Fruit fly (Drosophila melanogaster) whole organism, embryonic: ENCODE results near the gene slow.

Source experiments
- ATbp ChIP-seq: fragments of 200-800 bp; sonication (Bioruptor generic); optimal IDR thresholded peaks from 2 replicates; lab custom pipeline; 2017; ENCODE audit warnings: missing biosample characterization, mild to moderate bottlenecking, missing genetic modification characterization, missing genetic modification reagents
- Aef1 ChIP-seq: fragments of 200-800 bp; sonication (Bioruptor generic); IDR thresholded peaks from 3 replicates; pipeline ENCODE4 v1.3.6; 2022; ENCODE audit warnings: missing biosample characterization, missing genetic modification characterization
- BEAF-32 ChIP-seq: fragments of 200-800 bp; sonication (Bioruptor generic); optimal IDR thresholded peaks from 3 replicates; lab custom pipeline; 2017; ENCODE audit warnings: missing biosample characterization, missing genetic modification characterization, mild to moderate bottlenecking, moderate library complexity, missing genetic modification reagents
- CG10979 ChIP-seq: fragments of 200-800 bp; sonication (Bioruptor generic); optimal IDR thresholded peaks from 2 replicates; lab custom pipeline; 2018; ENCODE audit warnings: missing biosample characterization, mild to moderate bottlenecking, missing genetic modification characterization, moderate library complexity
- CG1647 ChIP-seq: fragments of 200-800 bp; sonication (Bioruptor generic); optimal IDR thresholded peaks from 3 replicates; lab custom pipeline; 2016; ENCODE audit warnings: missing biosample characterization, missing genetic modification characterization
- CG17612 ChIP-seq: fragments of 200-800 bp; sonication (Bioruptor generic); IDR thresholded peaks from 2 replicates; pipeline ENCODE4 v1.3.6; 2022; ENCODE audit warnings: missing biosample characterization, missing genetic modification characterization
- CG17912 ChIP-seq: fragments of 200-800 bp; sonication (Bioruptor generic); optimal IDR thresholded peaks from 2 replicates; lab custom pipeline; 2018; ENCODE audit warnings: missing biosample characterization, mild to moderate bottlenecking, missing genetic modification characterization
- CG4360 ChIP-seq: fragments of 200-800 bp; sonication (Bioruptor generic); IDR thresholded peaks from 2 replicates; pipeline ENCODE4 v1.3.6; 2022; ENCODE audit warnings: missing biosample characterization, missing genetic modification characterization
- CG43689 ChIP-seq: fragments of 200-800 bp; sonication (Bioruptor generic); IDR thresholded peaks from 2 replicates; pipeline ENCODE4 v1.3.6; 2022; ENCODE audit warnings: missing biosample characterization, missing genetic modification characterization
- CG6813 ChIP-seq: fragments of 200-800 bp; sonication (Bioruptor generic); optimal IDR thresholded peaks from 2 replicates; lab custom pipeline; 2017; ENCODE audit warnings: missing biosample characterization, missing genetic modification characterization, mild to moderate bottlenecking, moderate library complexity, missing genetic modification reagents
- CG7839 ChIP-seq: fragments of 200-800 bp; sonication (Bioruptor generic); optimal IDR thresholded peaks from 3 replicates; lab custom pipeline; 2018; ENCODE audit warnings: missing biosample characterization, mild to moderate bottlenecking, missing genetic modification characterization, moderate library complexity
- CG7928 ChIP-seq: fragments of 200-800 bp; sonication (Bioruptor generic); optimal IDR thresholded peaks from 2 replicates; lab custom pipeline; 2017; ENCODE audit warnings: missing biosample characterization, mild to moderate bottlenecking, missing genetic modification characterization
- CG8478 ChIP-seq: fragments of >200 bp; optimal IDR thresholded peaks from 2 replicates; lab custom pipeline; 2018
- CG8765 ChIP-seq: fragments of 200-800 bp; sonication (Bioruptor generic); IDR thresholded peaks from 2 replicates; pipeline ENCODE4 v1.3.6; 2022; ENCODE audit warnings: missing biosample characterization, missing genetic modification characterization
- CG8924 ChIP-seq: fragments of 200-800 bp; optimal IDR thresholded peaks from 3 replicates; lab custom pipeline; 2019; ENCODE audit warnings: missing biosample characterization, mild to moderate bottlenecking, missing genetic modification characterization, moderate library complexity
- Dip3 ChIP-seq: fragments of 200-800 bp; sonication (Bioruptor generic); optimal IDR thresholded peaks from 3 replicates; lab custom pipeline; 2016; ENCODE audit warnings: missing biosample characterization, missing genetic modification characterization
- Gsc ChIP-seq: fragments of 200-800 bp; sonication (Bioruptor generic); IDR thresholded peaks from 2 replicates; pipeline ENCODE4 v1.3.6; 2022; ENCODE audit warnings: missing biosample characterization, missing genetic modification characterization
- HLH4C ChIP-seq: fragments of 200-800 bp; sonication (Bioruptor generic); IDR thresholded peaks from 3 replicates; pipeline ENCODE4 v1.3.6; 2022; ENCODE audit warnings: missing biosample characterization, missing genetic modification characterization; ENCODE audit not compliant: partially characterized antibody
- HmgZ ChIP-seq: fragments of 200-800 bp; sonication (Bioruptor generic); optimal IDR thresholded peaks from 2 replicates; lab custom pipeline; 2018; ENCODE audit warnings: missing biosample characterization, mild to moderate bottlenecking, missing genetic modification characterization
- Hmx ChIP-seq: fragments of 200-800 bp; sonication (Bioruptor generic); optimal IDR thresholded peaks from 2 replicates; lab custom pipeline; 2016; ENCODE audit warnings: missing biosample characterization, missing genetic modification characterization
- Hr78 ChIP-seq, 2 experiments: fragments of 200-800 bp in 1 of 2; fragments of >200 bp in 1 of 2; sonication (Bioruptor generic) in 1 of 2; optimal IDR thresholded peaks; 2 replicates each; lab custom pipeline; 2017 to 2019; ENCODE audit warnings: missing biosample characterization in 2 of 2, missing genetic modification characterization in 2 of 2, mild to moderate bottlenecking in 1 of 2, moderate library complexity in 1 of 2
- MESR4 ChIP-seq: fragments of 200-800 bp; sonication (Bioruptor generic); optimal IDR thresholded peaks from 2 replicates; lab custom pipeline; 2018; ENCODE audit warnings: missing biosample characterization, mild to moderate bottlenecking, missing genetic modification characterization, moderate library complexity
- Mes4 ChIP-seq: fragments of 200-800 bp; sonication (Bioruptor generic); optimal IDR thresholded peaks from 2 replicates; lab custom pipeline; 2016; ENCODE audit warnings: missing biosample characterization, missing genetic modification characterization
- Nf-YA ChIP-seq: fragments of 200-800 bp; sonication (Bioruptor generic); IDR thresholded peaks from 2 replicates; pipeline ENCODE4 v1.3.6; 2022; ENCODE audit warnings: missing biosample characterization, missing genetic modification characterization
- Rfx ChIP-seq: fragments of 200-800 bp; sonication (Bioruptor generic); IDR thresholded peaks from 2 replicates; pipeline ENCODE4 v1.3.6; 2022; ENCODE audit warnings: missing biosample characterization, missing genetic modification characterization
- Tbp ChIP-seq: fragments of >200 bp; optimal IDR thresholded peaks from 2 replicates; lab custom pipeline; 2018; ENCODE audit warnings: missing biosample characterization, missing genetic modification characterization
- Xbp1 ChIP-seq: fragments of 200-800 bp; sonication (Bioruptor generic); optimal IDR thresholded peaks from 3 replicates; lab custom pipeline; 2016; ENCODE audit warnings: missing biosample characterization, mild to moderate bottlenecking, missing genetic modification characterization
- Xrp1 ChIP-seq: fragments of 200-800 bp; sonication (Bioruptor generic); IDR thresholded peaks from 2 replicates; pipeline ENCODE4 v1.3.6; 2022; ENCODE audit warnings: missing biosample characterization, missing genetic modification characterization
- ato ChIP-seq: fragments of 200-800 bp; sonication (Bioruptor generic); IDR thresholded peaks from 2 replicates; pipeline ENCODE4 v1.3.6; 2022; ENCODE audit warnings: missing biosample characterization, missing genetic modification characterization; ENCODE audit not compliant: partially characterized antibody
- cas ChIP-seq: fragments of 200-800 bp; sonication (Bioruptor generic); IDR thresholded peaks from 2 replicates; pipeline ENCODE4 v1.3.6; 2022; ENCODE audit warnings: missing biosample characterization, missing genetic modification characterization
- chn ChIP-seq: fragments of 200-800 bp; sonication (Bioruptor generic); optimal IDR thresholded peaks from 2 replicates; lab custom pipeline; 2016; ENCODE audit warnings: missing biosample characterization, missing genetic modification characterization
- danr ChIP-seq: fragments of 200-800 bp; sonication (Bioruptor generic); IDR thresholded peaks from 2 replicates; pipeline ENCODE4 v1.3.6; 2022; ENCODE audit warnings: missing biosample characterization, missing genetic modification characterization
- dysf ChIP-seq: fragments of 200-800 bp; sonication (Bioruptor generic); IDR thresholded peaks from 3 replicates; pipeline ENCODE4 v1.3.6; 2022; ENCODE audit warnings: missing biosample characterization, missing genetic modification characterization
- emc ChIP-seq: fragments of 200-800 bp; sonication (Bioruptor generic); optimal IDR thresholded peaks from 2 replicates; lab custom pipeline; 2016; ENCODE audit warnings: missing biosample characterization, missing genetic modification characterization
- exex ChIP-seq: fragments of 200-800 bp; sonication (Bioruptor generic); optimal IDR thresholded peaks from 4 replicates; lab custom pipeline; 2018; ENCODE audit warnings: missing biosample characterization, mild to moderate bottlenecking, missing genetic modification characterization, moderate library complexity
- fru ChIP-seq: fragments of >200 bp; optimal IDR thresholded peaks from 2 replicates; lab custom pipeline; 2017
- gem ChIP-seq: fragments of 200-800 bp; sonication (Bioruptor generic); optimal IDR thresholded peaks from 2 replicates; lab custom pipeline; 2019; ENCODE audit warnings: missing biosample characterization, mild to moderate bottlenecking, missing genetic modification characterization, moderate library complexity
- maf-S ChIP-seq: fragments of 200-800 bp; sonication (Bioruptor generic); optimal IDR thresholded peaks from 2 replicates; lab custom pipeline; 2016; ENCODE audit warnings: missing biosample characterization, missing genetic modification characterization
- nau ChIP-seq: fragments of 200-800 bp; sonication (Bioruptor generic); optimal IDR thresholded peaks from 3 replicates; lab custom pipeline; 2017; ENCODE audit warnings: missing biosample characterization, mild to moderate bottlenecking, missing genetic modification characterization, missing genetic modification reagents
- onecut ChIP-seq: fragments of 200-800 bp; sonication (Bioruptor generic); IDR thresholded peaks from 2 replicates; pipeline ENCODE4 v1.3.6; 2022; ENCODE audit warnings: missing biosample characterization, missing genetic modification characterization
- pnt ChIP-seq: fragments of 200-800 bp; sonication (Bioruptor generic); optimal IDR thresholded peaks from 3 replicates; lab custom pipeline; 2016; ENCODE audit warnings: missing biosample characterization, missing genetic modification characterization
- pzg ChIP-seq: fragments of 200-800 bp; sonication (Bioruptor generic); optimal IDR thresholded peaks from 3 replicates; lab custom pipeline; 2018; ENCODE audit warnings: missing biosample characterization, mild to moderate bottlenecking, missing genetic modification characterization, moderate library complexity
- rib ChIP-seq: fragments of 200-800 bp; sonication (Bioruptor generic); IDR thresholded peaks from 2 replicates; pipeline ENCODE4 v1.3.6; 2022; ENCODE audit warnings: missing biosample characterization, missing genetic modification characterization
- row ChIP-seq: fragments of 200-800 bp; sonication (Bioruptor generic); IDR thresholded peaks from 3 replicates; pipeline ENCODE4 v1.3.6; 2022; ENCODE audit warnings: missing biosample characterization, missing genetic modification characterization
- scrt ChIP-seq: fragments of 200-800 bp; sonication (Bioruptor generic); optimal IDR thresholded peaks from 2 replicates; lab custom pipeline; 2018; ENCODE audit warnings: missing biosample characterization, mild to moderate bottlenecking, missing genetic modification characterization, moderate library complexity
- sob ChIP-seq: fragments of 200-800 bp; sonication (Bioruptor generic); IDR thresholded peaks from 2 replicates; pipeline ENCODE4 v1.3.6; 2022; ENCODE audit warnings: missing biosample characterization, missing genetic modification characterization
- sr ChIP-seq: fragments of 200-800 bp; sonication (Bioruptor generic); IDR thresholded peaks from 3 replicates; pipeline ENCODE4 v1.3.6; 2022; ENCODE audit warnings: missing biosample characterization, missing genetic modification characterization
- ssp ChIP-seq: fragments of 200-800 bp; sonication (Bioruptor generic); IDR thresholded peaks from 2 replicates; pipeline ENCODE4 v1.3.6; 2022; ENCODE audit warnings: missing biosample characterization, missing genetic modification characterization
- vvl ChIP-seq: fragments of 200-800 bp; sonication (Bioruptor generic); IDR thresholded peaks from 2 replicates; pipeline ENCODE4 v1.3.6; 2022; ENCODE audit warnings: missing biosample characterization, missing genetic modification characterization
- wek ChIP-seq: fragments of 200-800 bp; sonication (Bioruptor generic); optimal IDR thresholded peaks from 3 replicates; lab custom pipeline; 2018; ENCODE audit warnings: missing biosample characterization, mild to moderate bottlenecking, missing genetic modification characterization, moderate library complexity
- zfh2 ChIP-seq: fragments of 200-800 bp; sonication (Bioruptor generic); optimal IDR thresholded peaks from 2 replicates; lab custom pipeline; 2016; ENCODE audit warnings: missing biosample characterization, missing genetic modification characterization

Gene slow

dm6 chr3L:4403180-4403769 is 19.0 kb downstream of the slow start, which contains the start of gene Syx17 (continued):
- peak; percentile 54 for TF ChIP-seq Dip3 (GFP tag; lab: Kevin White, UChicago)
- TF ChIP-seq CG43689 (GFP tag; lab: Robert Waterston, UW), result no peak
- peak; percentile 76 to 100 for TF ChIP-seq Hr78 (GFP tag; optimal IDR thresholded peaks at IDR 0.05; lab: Kevin White, UChicago)
- TF ChIP-seq zfh2 (GFP tag; lab: Kevin White, UChicago), result peak; percentile 59
- no peak for TF ChIP-seq ATbp
- no peak for TF ChIP-seq cas (GFP tag; lab: Robert Waterston, UW)
- peak; percentile 48 for TF ChIP-seq Mes4 (GFP tag; lab: Kevin White, UChicago)
- peak; percentile 58 for TF ChIP-seq CG7928 (GFP tag; lab: Kevin White, UChicago)
- TF ChIP-seq fru, result no peak
- TF ChIP-seq HLH4C (GFP tag; lab: Robert Waterston, UW), result peak; percentile 85
- TF ChIP-seq Tbp (GFP tag; lab: Kevin White, UChicago), result no peak
- TF ChIP-seq CG7839 (tag; lab: Kevin White, UChicago), result peak; percentile 65
- TF ChIP-seq CG10979, result peak; percentile 64
- TF ChIP-seq sob (GFP tag; lab: Robert Waterston, UW), result peak; percentile 71
- peak; percentile 92 for TF ChIP-seq ato (GFP tag; lab: Robert Waterston, UW)
- peak; percentile 31; the same call in 1 of the 2 replicates for TF ChIP-seq Xrp1 (GFP tag; lab: Robert Waterston, UW)
- TF ChIP-seq rib (GFP tag; lab: Robert Waterston, UW), result peak; percentile 76; the same call in 1 of the 2 replicates
- no peak for TF ChIP-seq nau (GFP tag; lab: Kevin White, UChicago)
- TF ChIP-seq wek (GFP tag; lab: Kevin White, UChicago), result no peak
- TF ChIP-seq CG17912, result no peak
- TF ChIP-seq Xbp1 (GFP tag; lab: Kevin White, UChicago), result peak; percentile 68
- TF ChIP-seq pzg (GFP tag; lab: Kevin White, UChicago), result peak; percentile 91
- peak; percentile 45; the same call in 2 of the 3 replicates for TF ChIP-seq dysf (GFP tag; lab: Robert Waterston, UW)
- peak; percentile 81 for TF ChIP-seq CG8924 (tag; lab: Kevin White, UChicago)
- TF ChIP-seq Nf-YA (GFP tag; lab: Robert Waterston, UW), result no peak
- no peak for TF ChIP-seq CG17612 (GFP tag; lab: Robert Waterston, UW)
- peak; percentile 86 for TF ChIP-seq MESR4
- peak; percentile 94 for TF ChIP-seq BEAF-32
- peak; percentile 25; the same call in 1 of the 2 replicates for TF ChIP-seq CG4360 (GFP tag; lab: Robert Waterston, UW)
- peak; percentile 40; the same call in 2 of the 3 replicates for TF ChIP-seq Aef1 (GFP tag; lab: Robert Waterston, UW)
- peak; percentile 27 for TF ChIP-seq pnt (GFP tag; lab: Kevin White, UChicago)
- no peak; the same call in 1 of the 2 replicates for TF ChIP-seq ssp (GFP tag; lab: Robert Waterston, UW)
- TF ChIP-seq HmgZ (tag; lab: Kevin White, UChicago), result peak; percentile 83
- TF ChIP-seq gem, result peak; percentile 68
- TF ChIP-seq CG6813, result peak; percentile 15
- no peak for TF ChIP-seq Hmx (GFP tag; lab: Kevin White, UChicago)
- TF ChIP-seq row (GFP tag; lab: Robert Waterston, UW), result peak; percentile 64
- TF ChIP-seq onecut (GFP tag; lab: Robert Waterston, UW), result peak; percentile 75
- peak; percentile 69 for TF ChIP-seq chn (GFP tag; lab: Kevin White, UChicago)
- peak; percentile 20 for TF ChIP-seq CG1647
- TF ChIP-seq exex (tag; lab: Kevin White, UChicago), result peak; percentile 51
- no peak for TF ChIP-seq CG8478 (lab: Kevin White, UChicago)
- peak; percentile 17; the same call in 1 of the 2 replicates for TF ChIP-seq danr (GFP tag; lab: Robert Waterston, UW)
- no peak for TF ChIP-seq CG8765 (GFP tag; lab: Robert Waterston, UW)
- no peak for TF ChIP-seq sr
- TF ChIP-seq Gsc, result no peak
- no peak for TF ChIP-seq emc (GFP tag; lab: Kevin White, UChicago)
- peak; percentile 85 for TF ChIP-seq Rfx
- TF ChIP-seq maf-S, result peak; percentile 50
- peak; percentile 73 for TF ChIP-seq vvl
- peak; percentile 11 for TF ChIP-seq scrt (GFP tag; lab: Kevin White, UChicago)
